Fruit fly (Drosophila melanogaster) whole organism, embryonic: ENCODE measurements around the gene Glg1.

Experiments used
- Adf1 ChIP-seq: fragments of 200-800 bp; sonication (Bioruptor generic); IDR thresholded peaks from 2 replicates; pipeline ENCODE4 v1.3.6; 2022; ENCODE audit warnings: missing biosample characterization, missing genetic modification characterization
- Aef1 ChIP-seq: fragments of 200-800 bp; sonication (Bioruptor generic); IDR thresholded peaks from 3 replicates; pipeline ENCODE4 v1.3.6; 2022; ENCODE audit warnings: missing biosample characterization, missing genetic modification characterization
- Atf3 ChIP-seq: fragments of 200-800 bp; sonication (Bioruptor generic); optimal IDR thresholded peaks from 3 replicates; lab custom pipeline; 2016; ENCODE audit warnings: missing biosample characterization, missing genetic modification characterization
- Awh ChIP-seq: fragments of 200-800 bp; sonication (Bioruptor generic); IDR thresholded peaks from 2 replicates; pipeline ENCODE4, ENCODE4 v1.3.6; 2022; ENCODE audit warnings: missing biosample characterization, missing genetic modification characterization
- CG10209 ChIP-seq: fragments of 200-800 bp; sonication (Bioruptor generic); optimal IDR thresholded peaks from 3 replicates; lab custom pipeline; 2017; ENCODE audit warnings: missing biosample characterization, mild to moderate bottlenecking, missing genetic modification characterization, missing genetic modification reagents
- CG10267 ChIP-seq: fragments of 200-800 bp; sonication (Bioruptor generic); optimal IDR thresholded peaks from 2 replicates; lab custom pipeline; 2018; ENCODE audit warnings: missing biosample characterization, mild to moderate bottlenecking, missing genetic modification characterization, moderate library complexity
- CG12236 ChIP-seq: fragments of 200-800 bp; sonication (Bioruptor generic); optimal IDR thresholded peaks from 2 replicates; lab custom pipeline; 2016; ENCODE audit warnings: missing biosample characterization, missing genetic modification characterization
- CG14441 ChIP-seq: fragments of 200-800 bp; sonication (Bioruptor generic); IDR thresholded peaks from 2 replicates; pipeline ENCODE4 v1.3.6; 2022; ENCODE audit warnings: missing biosample characterization, missing genetic modification characterization
- CG14860 ChIP-seq: fragments of 200-800 bp; sonication (Bioruptor generic); IDR thresholded peaks from 3 replicates; pipeline ENCODE4 v1.3.6; 2022; ENCODE audit warnings: missing biosample characterization, missing genetic modification characterization; ENCODE audit not compliant: partially characterized antibody
- CG15073 ChIP-seq: fragments of 200-800 bp; sonication (Bioruptor generic); optimal IDR thresholded peaks from 2 replicates; lab custom pipeline; 2016; ENCODE audit warnings: missing biosample characterization, missing genetic modification characterization
- CG30020 ChIP-seq: fragments of 200-800 bp; optimal IDR thresholded peaks from 2 replicates; lab custom pipeline; 2019; ENCODE audit warnings: missing biosample characterization, mild to moderate bottlenecking, missing genetic modification characterization, moderate library complexity
- CG3163 ChIP-seq: fragments of 200-800 bp; sonication (Bioruptor generic); optimal IDR thresholded peaks from 3 replicates; lab custom pipeline; 2016; ENCODE audit warnings: missing biosample characterization, missing genetic modification characterization
- CG34422 ChIP-seq: fragments of 200-800 bp; sonication (Bioruptor generic); IDR thresholded peaks from 3 replicates; pipeline ENCODE4 v1.3.6; 2022; ENCODE audit warnings: missing biosample characterization, missing genetic modification characterization
- CG3847 ChIP-seq: fragments of 200-800 bp; sonication (Bioruptor generic); IDR thresholded peaks from 2 replicates; pipeline ENCODE4 v1.3.6; 2022; ENCODE audit warnings: missing biosample characterization, missing genetic modification characterization
- CG4730 ChIP-seq: fragments of 200-800 bp; sonication (Bioruptor generic); IDR thresholded peaks from 2 replicates; pipeline ENCODE4 v1.3.6; 2022; ENCODE audit warnings: missing biosample characterization, missing genetic modification characterization
- CG7963 ChIP-seq: fragments of 200-800 bp; sonication (Bioruptor generic); IDR thresholded peaks from 3 replicates; pipeline ENCODE4 v1.3.6; 2022; ENCODE audit warnings: missing biosample characterization, missing genetic modification characterization; ENCODE audit not compliant: partially characterized antibody
- CG9215 ChIP-seq: fragments of 200-800 bp; sonication (Bioruptor generic); IDR thresholded peaks from 2 replicates; pipeline ENCODE4 v1.3.6; 2022; ENCODE audit warnings: missing biosample characterization, missing genetic modification characterization
- CHES-1-like ChIP-seq: fragments of 200-800 bp; sonication (Bioruptor generic); optimal IDR thresholded peaks from 2 replicates; lab custom pipeline; 2016; ENCODE audit warnings: missing biosample characterization, missing genetic modification characterization
- Dad ChIP-seq: fragments of 200-800 bp; sonication (Bioruptor generic); optimal IDR thresholded peaks from 3 replicates; lab custom pipeline; 2016; ENCODE audit warnings: missing biosample characterization, missing genetic modification characterization
- Dll ChIP-seq: fragments of 200-800 bp; sonication (Bioruptor generic); IDR thresholded peaks from 4 replicates; pipeline ENCODE4 v1.3.6; 2022; ENCODE audit warnings: missing biosample characterization, missing genetic modification characterization; ENCODE audit not compliant: partially characterized antibody
- Doc3 ChIP-seq: fragments of 200-800 bp; sonication (Bioruptor generic); IDR thresholded peaks from 3 replicates; pipeline ENCODE4 v1.3.6; 2022; ENCODE audit warnings: missing biosample characterization, missing genetic modification characterization; ENCODE audit not compliant: partially characterized antibody
- HLH4C ChIP-seq: fragments of 200-800 bp; sonication (Bioruptor generic); IDR thresholded peaks from 3 replicates; pipeline ENCODE4 v1.3.6; 2022; ENCODE audit warnings: missing biosample characterization, missing genetic modification characterization; ENCODE audit not compliant: partially characterized antibody
- Hr39 ChIP-seq: fragments of >200 bp; optimal IDR thresholded peaks from 2 replicates; lab custom pipeline; 2017
- Lpt ChIP-seq: fragments of >200 bp; optimal IDR thresholded peaks from 2 replicates; lab custom pipeline; 2018; ENCODE audit warnings: missing biosample characterization, missing genetic modification characterization
- NC2β ChIP-seq: fragments of 200-800 bp; sonication (Bioruptor generic); optimal IDR thresholded peaks from 2 replicates; lab custom pipeline; 2016; ENCODE audit warnings: missing biosample characterization, missing genetic modification characterization
- Poxn ChIP-seq: fragments of 200-800 bp; sonication (Bioruptor generic); IDR thresholded peaks from 2 replicates; pipeline ENCODE4 v1.3.6; 2022; ENCODE audit warnings: missing biosample characterization, missing genetic modification characterization
- Tbp ChIP-seq: fragments of >200 bp; optimal IDR thresholded peaks from 2 replicates; lab custom pipeline; 2018; ENCODE audit warnings: missing biosample characterization, missing genetic modification characterization
- Vsx1 ChIP-seq: fragments of 200-800 bp; sonication (Bioruptor generic); optimal IDR thresholded peaks from 2 replicates; lab custom pipeline; 2017; ENCODE audit warnings: missing biosample characterization, mild to moderate bottlenecking, missing genetic modification characterization, missing genetic modification reagents
- Xbp1 ChIP-seq: fragments of 200-800 bp; sonication (Bioruptor generic); optimal IDR thresholded peaks from 3 replicates; lab custom pipeline; 2016; ENCODE audit warnings: missing biosample characterization, mild to moderate bottlenecking, missing genetic modification characterization
- ap ChIP-seq: fragments of 200-800 bp; sonication (Bioruptor generic); IDR thresholded peaks from 2 replicates; pipeline ENCODE4 v1.3.6; 2022; ENCODE audit warnings: missing biosample characterization, missing genetic modification characterization
- az2 ChIP-seq: fragments of 200-800 bp; sonication (Bioruptor generic); optimal IDR thresholded peaks from 3 replicates; lab custom pipeline; 2016; ENCODE audit warnings: missing biosample characterization, missing genetic modification characterization
- btn ChIP-seq: fragments of 200-800 bp; sonication (Bioruptor generic); optimal IDR thresholded peaks from 2 replicates; lab custom pipeline; 2016; ENCODE audit warnings: missing biosample characterization, missing genetic modification characterization
- ci ChIP-seq: fragments of 200-800 bp; sonication (Bioruptor generic); IDR thresholded peaks from 3 replicates; pipeline ENCODE4 v1.3.6; 2022; ENCODE audit warnings: missing biosample characterization, missing genetic modification characterization
- crc ChIP-seq: fragments of 200-800 bp; sonication (Bioruptor generic); optimal IDR thresholded peaks from 2 replicates; lab custom pipeline; 2016; ENCODE audit warnings: missing biosample characterization, missing genetic modification characterization
- dm ChIP-seq: fragments of 200-800 bp; sonication (Bioruptor generic); optimal IDR thresholded peaks from 3 replicates; lab custom pipeline; 2016; ENCODE audit warnings: missing biosample characterization, missing genetic modification characterization
- dmrt11E ChIP-seq: fragments of 200-800 bp; sonication (Bioruptor generic); optimal IDR thresholded peaks from 3 replicates; lab custom pipeline; 2018; ENCODE audit warnings: missing biosample characterization, mild to moderate bottlenecking, missing genetic modification characterization, moderate library complexity
- en ChIP-seq: fragments of 200-800 bp; sonication (Bioruptor generic); optimal IDR thresholded peaks from 2 replicates; lab custom pipeline; 2016; ENCODE audit warnings: missing biosample characterization, missing genetic modification characterization
- fd96Cb ChIP-seq: fragments of 200-800 bp; sonication (Bioruptor generic); optimal IDR thresholded peaks from 2 replicates; lab custom pipeline; 2018; ENCODE audit warnings: missing biosample characterization, mild to moderate bottlenecking, missing genetic modification characterization, moderate library complexity
- gcm ChIP-seq: fragments of 200-800 bp; sonication (Bioruptor generic); optimal IDR thresholded peaks from 2 replicates; lab custom pipeline; 2019; ENCODE audit warnings: missing biosample characterization, mild to moderate bottlenecking, missing genetic modification characterization, moderate library complexity
- ham ChIP-seq: fragments of 200-800 bp; sonication (Bioruptor generic); IDR thresholded peaks from 2 replicates; pipeline ENCODE4 v1.3.6; 2022; ENCODE audit warnings: missing biosample characterization, missing genetic modification characterization
- inv ChIP-seq: fragments of 200-800 bp; sonication (Bioruptor generic); IDR thresholded peaks from 2 replicates; pipeline ENCODE4 v1.3.6; 2022; ENCODE audit warnings: missing biosample characterization, missing genetic modification characterization; ENCODE audit not compliant: partially characterized antibody
- jigr1 ChIP-seq: fragments of 200-800 bp; sonication (Bioruptor generic); IDR thresholded peaks from 3 replicates; pipeline ENCODE4 v1.3.6; 2022; ENCODE audit warnings: missing biosample characterization, missing genetic modification characterization
- oc ChIP-seq: fragments of 200-800 bp; sonication (Bioruptor generic); optimal IDR thresholded peaks from 2 replicates; lab custom pipeline; 2018; ENCODE audit warnings: missing biosample characterization, mild to moderate bottlenecking, missing genetic modification characterization, moderate library complexity
- odd ChIP-seq: fragments of 200-800 bp; sonication (Bioruptor generic); optimal IDR thresholded peaks from 2 replicates; lab custom pipeline; 2017; ENCODE audit warnings: missing biosample characterization, mild to moderate bottlenecking, missing genetic modification characterization
- phol ChIP-seq: fragments of 200-800 bp; sonication (Bioruptor generic); optimal IDR thresholded peaks from 3 replicates; lab custom pipeline; 2018; ENCODE audit warnings: missing biosample characterization, mild to moderate bottlenecking, missing genetic modification characterization, moderate library complexity
- schlank ChIP-seq: fragments of 200-800 bp; sonication (Bioruptor generic); optimal IDR thresholded peaks from 2 replicates; lab custom pipeline; 2018; ENCODE audit warnings: missing biosample characterization, mild to moderate bottlenecking, missing genetic modification characterization
- scrt ChIP-seq: fragments of 200-800 bp; sonication (Bioruptor generic); optimal IDR thresholded peaks from 2 replicates; lab custom pipeline; 2018; ENCODE audit warnings: missing biosample characterization, mild to moderate bottlenecking, missing genetic modification characterization, moderate library complexity
- tgo ChIP-seq: fragments of 200-800 bp; sonication (Bioruptor generic); IDR thresholded peaks from 3 replicates; pipeline ENCODE4 v1.3.6; 2022; ENCODE audit warnings: missing biosample characterization, missing genetic modification characterization
- tna ChIP-seq: fragments of 200-800 bp; sonication (Bioruptor generic); IDR thresholded peaks from 2 replicates; pipeline ENCODE4 v1.3.6; 2022; ENCODE audit warnings: missing biosample characterization, missing genetic modification characterization; ENCODE audit not compliant: partially characterized antibody
- trem ChIP-seq: fragments of 200-800 bp; optimal IDR thresholded peaks from 3 replicates; lab custom pipeline; 2019; ENCODE audit warnings: missing biosample characterization, mild to moderate bottlenecking, missing genetic modification characterization, moderate library complexity
- wdn ChIP-seq: fragments of 200-800 bp; sonication (Bioruptor generic); IDR thresholded peaks from 2 replicates; pipeline ENCODE4 v1.3.6; 2022; ENCODE audit warnings: missing biosample characterization, missing genetic modification characterization

Gene Glg1

dm6 chr3L:21509488-21510122 lies 2.3 kb upstream of the Glg1 start (continued):
- TF ChIP-seq trem (no peak), ap (GFP tag; lab: Robert Waterston, UW) (no peak), CG9215 (GFP tag; lab: Robert Waterston, UW) (no peak), ci (GFP tag; lab: Robert Waterston, UW) (peak; percentile 71; the same call in 2 of the 3 replicates), tna (GFP tag; lab: Robert Waterston, UW) (no peak), en (GFP tag; lab: Kevin White, UChicago) (no peak), schlank (tag; lab: Kevin White, UChicago) (no peak), Dad (no peak), Lpt (GFP tag; lab: Kevin White, UChicago) (no peak), Poxn (GFP tag; lab: Robert Waterston, UW) (no peak), Vsx1 (no peak), CG3847 (GFP tag; lab: Robert Waterston, UW) (no peak), CHES-1-like (GFP tag; lab: Kevin White, UChicago) (no peak), Tbp (GFP tag; lab: Kevin White, UChicago) (no peak), crc (GFP tag; lab: Kevin White, UChicago) (no peak), wdn (GFP tag; lab: Robert Waterston, UW) (no peak), scrt (peak; percentile 15), ham (no peak), gcm (GFP tag; lab: Kevin White, UChicago) (no peak), dm (GFP tag; lab: Kevin White, UChicago) (no peak), Doc3 (GFP tag; lab: Robert Waterston, UW) (no peak), tgo (GFP tag; lab: Robert Waterston, UW) (peak; percentile 26; the same call in 1 of the 3 replicates), Hr39 (lab: Kevin White, UChicago) (no peak), CG7963 (GFP tag; lab: Robert Waterston, UW) (no peak), CG4730 (GFP tag; lab: Robert Waterston, UW) (no peak), CG15073 (GFP tag; lab: Kevin White, UChicago) (no peak), btn (GFP tag; lab: Kevin White, UChicago) (peak; percentile 23), CG14860 (GFP tag; lab: Robert Waterston, UW) (no peak), CG10209 (GFP tag; lab: Kevin White, UChicago) (peak; percentile 57), Awh (peak; percentile 44; the same call in 1 of the 2 replicates), CG12236 (no peak), NC2β (GFP tag; lab: Kevin White, UChicago) (peak; percentile 6), phol (tag; lab: Kevin White, UChicago) (peak; percentile 39), oc (no peak), Atf3 (GFP tag; lab: Kevin White, UChicago) (peak; percentile 49), fd96Cb (peak; percentile 28), Dll (0 out of 4 replicates have a peak, but pooled peaks have one; percentile 18), Adf1 (GFP tag; lab: Robert Waterston, UW) (no peak), CG34422 (GFP tag; lab: Robert Waterston, UW) (no peak), Xbp1 (GFP tag; lab: Kevin White, UChicago) (peak; percentile 55), az2 (peak; percentile 23), CG10267 (tag; lab: Kevin White, UChicago) (peak; percentile 28), Aef1 (GFP tag; lab: Robert Waterston, UW) (no peak), CG3163 (GFP tag; lab: Kevin White, UChicago) (peak; percentile 93), odd (GFP tag; lab: Kevin White, UChicago) (no peak), inv (GFP tag; lab: Robert Waterston, UW) (no peak), jigr1 (no peak), HLH4C (no peak), dmrt11E (tag; lab: Kevin White, UChicago) (peak; percentile 38), CG30020 (tag; lab: Kevin White, UChicago) (no peak), CG14441 (GFP tag; lab: Robert Waterston, UW) (no peak)
